Fruit fly (Drosophila melanogaster) whole organism, embryonic: ENCODE measurements around the gene CG33927.
A peak's percentile ranks its signal among the peaks of the same experiment; 100 is the strongest.

ENCODE experiments used
- CG6765 ChIP-seq: fragments of 200-800 bp; sonication (Bioruptor generic); optimal IDR thresholded peaks from 3 replicates; lab custom pipeline; 2017; ENCODE audit warnings: missing biosample characterization, mild to moderate bottlenecking, missing genetic modification characterization
- CG7963 ChIP-seq: fragments of 200-800 bp; sonication (Bioruptor generic); IDR thresholded peaks from 3 replicates; pipeline ENCODE4 v1.3.6; 2022; ENCODE audit warnings: missing biosample characterization, missing genetic modification characterization; ENCODE audit not compliant: partially characterized antibody
- CG8388 ChIP-seq: fragments of 200-800 bp; sonication (Bioruptor generic); optimal IDR thresholded peaks from 2 replicates; lab custom pipeline; 2019; ENCODE audit warnings: missing biosample characterization, mild to moderate bottlenecking, missing genetic modification characterization, moderate library complexity
- bbx ChIP-seq: fragments of 200-800 bp; sonication (Bioruptor generic); IDR thresholded peaks from 2 replicates; pipeline ENCODE4 v1.3.6; 2022; ENCODE audit warnings: missing biosample characterization, missing genetic modification characterization; ENCODE audit not compliant: partially characterized antibody
- dan ChIP-seq: fragments of 200-800 bp; sonication (Bioruptor generic); IDR thresholded peaks from 2 replicates; pipeline ENCODE4 v1.3.6; 2022; ENCODE audit warnings: missing biosample characterization, missing genetic modification characterization
- fru ChIP-seq: fragments of >200 bp; optimal IDR thresholded peaks from 2 replicates; lab custom pipeline; 2017
- insv ChIP-seq, 2 experiments: fragments of 200-800 bp; sonication (Bioruptor generic); optimal IDR thresholded peaks; 3 replicates each; lab custom pipeline; 2016 to 2018; ENCODE audit warnings: missing biosample characterization in 2 of 2, missing genetic modification characterization in 2 of 2
- sens-2 ChIP-seq: fragments of 200-800 bp; sonication (Bioruptor generic); IDR thresholded peaks from 2 replicates; pipeline ENCODE4 v1.3.6; 2022; ENCODE audit warnings: missing biosample characterization, missing genetic modification characterization

- no peak for TF ChIP-seq bbx
- TF ChIP-seq dan (GFP tag; lab: Robert Waterston, UW): no peak
- no peak for TF ChIP-seq CG7963
- no peak for TF ChIP-seq fru
- no peak for TF ChIP-seq sens-2 (GFP tag; lab: Robert Waterston, UW)
- TF ChIP-seq insv (GFP tag; optimal IDR thresholded peaks at IDR 0.05; lab: Kevin White, UChicago): peak in 1 of 2 experiments; percentile 93
- peak; percentile 79 for TF ChIP-seq CG8388 (GFP tag; lab: Kevin White, UChicago)
- TF ChIP-seq CG6765 (GFP tag; lab: Kevin White, UChicago): peak; percentile 71
These were observed 49.4 kb upstream of the CG33927 start for dm6 chr3R:4739492-4740431.
